Worm (Caenorhabditis elegans) whole organism, dauer: ENCODE measurements around the gene nhr-116.

ENCODE experiments used
- unc-62 ChIP-seq: sonication (generic microtip); optimal IDR thresholded peaks from 2 replicates; lab custom pipeline; 2017; ENCODE audit warnings: missing biosample characterization, missing genetic modification reagents, missing genetic modification characterization

nhr-116 gene

ce11 chrV:16911934-16912333 is at the start of gene nhr-116:
nhr-116 (plus strand) TSS chrV:16912234.
- no peak for TF ChIP-seq unc-62 (GFP tag; lab: Kevin White, UChicago)

DNA sequence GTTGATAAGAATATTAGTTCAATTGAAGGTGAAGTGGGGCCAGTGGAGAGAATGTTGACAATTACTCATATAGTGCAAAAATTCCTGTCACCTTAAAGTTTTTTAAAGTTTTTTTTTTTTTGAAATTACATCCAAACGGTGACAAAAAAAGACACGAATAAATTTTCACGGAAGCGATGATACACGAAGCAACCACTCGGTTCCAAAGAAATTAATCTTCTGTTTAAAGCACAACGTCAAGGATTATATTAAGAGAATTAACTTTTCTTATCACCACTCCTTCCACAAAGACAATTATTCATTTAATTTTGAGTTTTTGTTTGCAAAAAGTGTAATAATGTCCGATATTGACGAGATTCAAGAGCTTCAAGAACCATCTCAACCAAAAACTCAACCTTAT is 46.6 kb upstream of the nhr-116 start, which contains the start of gene clec-28:
TSS of gene clec-28 (plus strand) at position 301 of the 400 bp plus-strand sequence.
- no peak for TF ChIP-seq unc-62 (GFP tag; lab: Kevin White, UChicago)

DNA sequence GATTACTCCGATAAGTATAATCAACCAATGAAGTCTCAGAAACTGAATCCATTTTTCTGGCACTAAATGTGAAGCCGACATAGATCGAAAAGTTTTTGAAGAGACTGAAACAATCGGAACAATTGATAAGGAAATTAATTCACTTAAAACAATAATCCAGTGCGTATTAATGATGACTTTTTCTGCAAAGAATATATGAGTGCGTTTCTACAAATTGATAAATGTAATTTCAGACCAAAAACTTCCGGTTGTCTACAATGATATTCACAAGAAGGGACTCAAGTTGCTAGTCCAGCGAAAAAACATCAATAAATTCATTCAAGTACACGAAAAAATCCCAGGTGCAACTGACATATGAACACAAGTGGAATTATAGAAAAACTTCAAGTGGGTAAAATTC is 42.3 kb upstream of the nhr-116 start, which contains the start of gene clec-33:
TSS of gene clec-33 (minus strand) at position 101 of the 400 bp plus-strand sequence.
- TF ChIP-seq unc-62 (GFP tag; lab: Kevin White, UChicago), result no peak

- no peak for TF ChIP-seq unc-62 (GFP tag; lab: Kevin White, UChicago)
Measured at ce11 chrV:16871387-16871786, 40.6 kb upstream of the nhr-116 start, which contains the start of gene thn-4. thn-4 (minus strand) TSS chrV:16871487.

ce11 chrV:16873642-16874041 is 38.4 kb upstream of the nhr-116 start, which contains the start of gene srw-23:
srw-23 (plus strand) TSS chrV:16873942.
- TF ChIP-seq unc-62 (GFP tag; lab: Kevin White, UChicago), result no peak

- TF ChIP-seq unc-62 (GFP tag; lab: Kevin White, UChicago), result no peak
Measured at ce11 chrV:16874966-16875365, 37.1 kb upstream of the nhr-116 start, which contains the start of gene F49A5.10. F49A5.10 (plus strand) TSS chrV:16875266.

DNA sequence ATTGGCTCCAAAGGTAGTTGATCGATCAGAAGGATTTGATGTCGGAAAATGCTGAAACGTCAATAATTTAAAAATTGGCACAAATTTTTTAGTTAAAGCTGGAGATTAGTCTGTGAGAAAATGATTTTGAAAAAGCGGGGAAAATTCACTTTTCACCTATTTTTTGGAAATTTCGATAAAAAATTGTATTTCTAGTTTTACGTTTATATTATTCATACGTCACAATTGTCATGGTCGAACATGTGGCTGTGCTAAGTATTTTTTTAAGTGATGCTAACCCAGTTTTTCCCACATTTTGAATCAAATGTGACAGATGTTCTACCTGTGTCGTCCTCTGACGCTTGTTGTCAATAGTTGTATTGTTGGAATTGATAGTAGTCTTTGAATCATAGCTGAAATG is 32.5 kb upstream of the nhr-116 start:
- no peak for TF ChIP-seq unc-62 (GFP tag; lab: Kevin White, UChicago)

DNA sequence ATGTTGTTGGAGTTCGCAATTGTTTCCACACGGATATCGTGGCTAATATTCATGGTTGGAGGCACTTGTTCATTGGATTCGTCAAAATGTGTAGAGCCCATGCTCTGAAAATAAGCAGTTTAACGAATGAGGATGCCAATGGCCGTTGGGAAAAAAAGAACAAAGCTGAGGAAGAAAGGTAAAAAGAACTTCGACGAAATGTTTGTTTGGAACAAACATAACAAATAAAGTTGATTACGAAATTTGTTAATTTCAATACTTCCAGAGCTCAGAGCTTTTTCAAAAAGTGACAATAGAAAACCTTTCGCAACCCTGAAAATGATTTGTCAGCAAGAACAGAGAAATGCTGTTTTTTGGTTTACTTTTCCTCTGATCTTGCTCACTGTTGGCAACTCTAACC is 32.0 kb upstream of the nhr-116 start, which contains the start of gene F09C6.3:
TSS of gene F09C6.3 (minus strand) at position 101 of the 400 bp plus-strand sequence.
- TF ChIP-seq unc-62 (GFP tag; lab: Kevin White, UChicago), result no peak

- no peak for TF ChIP-seq unc-62 (GFP tag; lab: Kevin White, UChicago)
Measured at ce11 chrV:16880679-16881078, 31.4 kb upstream of the nhr-116 start, which contains the start of gene F09C6.14. F09C6.14 (plus strand) TSS chrV:16880979.

DNA sequence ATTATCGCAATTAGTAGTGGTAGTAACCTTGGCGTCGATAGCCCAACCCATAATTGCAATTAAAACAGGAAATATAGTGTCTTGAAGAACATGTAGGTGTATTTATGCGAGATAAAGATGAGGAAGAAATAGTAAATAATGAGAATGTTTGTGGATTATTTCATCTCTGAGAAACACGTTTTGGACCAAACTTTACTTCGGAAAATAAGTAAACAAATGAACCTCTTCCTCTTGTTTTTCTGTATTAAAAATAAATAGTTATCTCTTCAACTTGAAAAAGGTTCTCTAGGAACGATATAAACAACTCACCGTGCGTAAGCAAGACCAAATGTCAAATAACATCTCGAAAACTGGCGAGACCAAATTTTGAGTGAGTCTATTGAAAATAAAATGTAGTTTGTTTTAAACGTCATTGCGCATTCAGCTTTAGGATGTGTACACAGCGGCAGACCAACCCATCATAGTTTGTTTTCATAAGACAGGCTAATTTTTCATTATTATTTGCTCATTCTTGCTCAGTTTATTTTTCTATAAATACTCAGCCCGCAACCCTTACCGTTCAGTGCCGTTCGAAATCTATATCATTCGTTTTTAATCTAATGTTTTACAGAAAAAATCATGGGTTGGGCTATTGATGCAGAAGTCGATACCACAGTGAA is 29.6 kb upstream of the nhr-116 start, which contains the start of the genes F09C6.11 and F09C6.12:
TSS of gene F09C6.11 (minus strand) at position 51 of the 659 bp plus-strand sequence.
TSS of gene F09C6.12 (plus strand) at position 609 of the 659 bp plus-strand sequence.
- TF ChIP-seq unc-62 (GFP tag; lab: Kevin White, UChicago), result no peak

- TF ChIP-seq unc-62 (GFP tag; lab: Kevin White, UChicago), result no peak
Measured at ce11 chrV:16884744-16885143, 27.3 kb upstream of the nhr-116 start, which contains the start of gene F09C6.13. F09C6.13 (plus strand) TSS chrV:16885044.

- no peak for TF ChIP-seq unc-62 (GFP tag; lab: Kevin White, UChicago)
Measured at ce11 chrV:16888788-16889325, 23.2 kb upstream of the nhr-116 start, which contains the start of the genes ifas-2 and fbxa-44. ifas-2 (minus strand) TSS chrV:16888888. fbxa-44 (plus strand) TSS chrV:16889275.

ce11 chrV:16893440-16893839 is 18.6 kb upstream of the nhr-116 start, which contains the start of gene F09C6.15:
F09C6.15 (plus strand) TSS chrV:16893740.
- no peak for TF ChIP-seq unc-62 (GFP tag; lab: Kevin White, UChicago)

- TF ChIP-seq unc-62 (GFP tag; lab: Kevin White, UChicago), result no peak
Measured at ce11 chrV:16899355-16899754, 12.7 kb upstream of the nhr-116 start, which contains the start of gene fbxa-45. fbxa-45 (minus strand) TSS chrV:16899455.

DNA sequence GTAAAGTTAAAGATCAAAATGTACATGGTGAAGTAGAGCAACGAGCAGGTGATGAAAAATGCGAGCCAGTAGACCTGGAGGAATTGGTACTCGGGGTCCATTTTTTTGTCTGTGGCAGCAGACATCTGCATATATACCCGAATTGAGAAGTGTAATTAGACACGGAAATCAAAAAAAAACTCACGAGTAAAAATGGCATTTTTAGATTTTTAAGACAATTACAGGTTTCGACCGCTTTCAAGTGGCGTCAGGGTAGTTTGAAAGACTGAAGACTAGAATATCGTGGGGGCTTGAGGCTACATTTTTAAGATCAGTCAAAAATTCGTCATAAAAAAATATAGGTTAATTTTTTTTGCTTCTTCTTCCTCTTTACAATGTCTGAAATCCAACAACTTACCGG is 9.3 kb upstream of the nhr-116 start, which contains the start of gene srd-68:
TSS of gene srd-68 (minus strand) at position 101 of the 400 bp plus-strand sequence.
- TF ChIP-seq unc-62 (GFP tag; lab: Kevin White, UChicago), result no peak

- no peak for TF ChIP-seq unc-62 (GFP tag; lab: Kevin White, UChicago)
Measured at ce11 chrV:16904612-16905011, 7.4 kb upstream of the nhr-116 start, which contains the start of gene nhr-262. nhr-262 (plus strand) TSS chrV:16904912.
